Worm (Caenorhabditis elegans): ENCODE measurements around the gene emc-1.

- no peak for TF ChIP-seq pqm-1 (tag; optimal IDR thresholded peaks at IDR 0.05)
- TF ChIP-seq zag-1 (tag; optimal IDR thresholded peaks at IDR 0.05) = no peak
- no peak for TF ChIP-seq fos-1 (tag; optimal IDR thresholded peaks at IDR 0.05)
- no peak for TF ChIP-seq ceh-82 (tag; optimal IDR thresholded peaks at IDR 0.05)
- TF ChIP-seq rnt-1 (tag; optimal IDR thresholded peaks at IDR 0.05) = no peak
These were observed 24.1 kb downstream of the emc-1 start for ce11 chrII:1476016-1476415.
